Fruit fly (Drosophila melanogaster) whole organism, embryonic: ENCODE measurements around the gene CG10663.
A peak's percentile ranks its signal among the peaks of the same experiment; 100 is the strongest.

Source experiments
- Bgb ChIP-seq: fragments of 200-800 bp; sonication (Bioruptor generic); IDR thresholded peaks from 2 replicates; pipeline ENCODE4 v1.3.6; 2022; ENCODE audit warnings: missing biosample characterization, missing genetic modification characterization; ENCODE audit not compliant: partially characterized antibody
- CG10366 ChIP-seq: fragments of 200-800 bp; sonication (Bioruptor generic); IDR thresholded peaks from 2 replicates; pipeline ENCODE4 v1.3.6; 2022; ENCODE audit warnings: missing biosample characterization, missing genetic modification characterization
- CG10462 ChIP-seq: fragments of 200-800 bp; sonication (Bioruptor generic); optimal IDR thresholded peaks from 2 replicates; lab custom pipeline; 2016; ENCODE audit warnings: missing biosample characterization, missing genetic modification characterization
- CG11247 ChIP-seq: fragments of 200-800 bp; sonication (Bioruptor generic); IDR thresholded peaks from 2 replicates; pipeline ENCODE4 v1.3.6; 2022; ENCODE audit warnings: missing biosample characterization, missing genetic modification characterization
- CG11398 ChIP-seq: fragments of 200-800 bp; sonication (Bioruptor generic); optimal IDR thresholded peaks from 2 replicates; lab custom pipeline; 2016; ENCODE audit warnings: missing biosample characterization, missing genetic modification characterization
- CG12659 ChIP-seq: fragments of 200-800 bp; sonication (Bioruptor generic); optimal IDR thresholded peaks from 3 replicates; lab custom pipeline; 2017; ENCODE audit warnings: mild to moderate bottlenecking, missing biosample characterization, missing genetic modification reagents, missing genetic modification characterization
- CG13123 ChIP-seq: fragments of 200-800 bp; sonication (Bioruptor generic); optimal IDR thresholded peaks from 2 replicates; lab custom pipeline; 2016; ENCODE audit warnings: missing biosample characterization, missing genetic modification characterization
- CG13296 ChIP-seq: fragments of 200-800 bp; sonication (Bioruptor generic); optimal IDR thresholded peaks from 3 replicates; lab custom pipeline; 2018; ENCODE audit warnings: missing biosample characterization, mild to moderate bottlenecking, missing genetic modification characterization
- CG1602 ChIP-seq: fragments of 200-800 bp; sonication (Bioruptor generic); optimal IDR thresholded peaks from 3 replicates; lab custom pipeline; 2016; ENCODE audit warnings: missing biosample characterization, missing genetic modification characterization
- CG1603 ChIP-seq: fragments of 200-800 bp; sonication (Bioruptor generic); optimal IDR thresholded peaks from 2 replicates; lab custom pipeline; 2019; ENCODE audit warnings: missing biosample characterization, mild to moderate bottlenecking, missing genetic modification characterization, moderate library complexity
- CG17385 ChIP-seq: fragments of 200-800 bp; sonication (Bioruptor generic); optimal IDR thresholded peaks from 3 replicates; lab custom pipeline; 2018; ENCODE audit warnings: missing biosample characterization, mild to moderate bottlenecking, missing genetic modification characterization
- CG17802 ChIP-seq: fragments of 200-800 bp; sonication (Bioruptor generic); optimal IDR thresholded peaks from 2 replicates; lab custom pipeline; 2018; ENCODE audit warnings: missing biosample characterization, mild to moderate bottlenecking, missing genetic modification characterization, moderate library complexity
- CG31388 ChIP-seq: fragments of 200-800 bp; sonication (Bioruptor generic); optimal IDR thresholded peaks from 2 replicates; lab custom pipeline; 2016; ENCODE audit warnings: missing biosample characterization, missing genetic modification characterization
- CG3281 ChIP-seq: fragments of 200-800 bp; sonication (Bioruptor generic); optimal IDR thresholded peaks from 3 replicates; lab custom pipeline; 2017; ENCODE audit warnings: missing biosample characterization, mild to moderate bottlenecking, missing genetic modification characterization
- CG4617 ChIP-seq: fragments of 200-800 bp; sonication (Bioruptor generic); optimal IDR thresholded peaks from 3 replicates; lab custom pipeline; 2016; ENCODE audit warnings: missing biosample characterization, missing genetic modification characterization, borderline replicate concordance
- CG6813 ChIP-seq: fragments of 200-800 bp; sonication (Bioruptor generic); optimal IDR thresholded peaks from 2 replicates; lab custom pipeline; 2017; ENCODE audit warnings: missing biosample characterization, missing genetic modification characterization, mild to moderate bottlenecking, moderate library complexity, missing genetic modification reagents
- CG8944 ChIP-seq: fragments of 200-800 bp; sonication (Bioruptor generic); optimal IDR thresholded peaks from 3 replicates; lab custom pipeline; 2016; ENCODE audit warnings: missing biosample characterization, missing genetic modification characterization
- CTCF ChIP-seq: fragments of 200-800 bp; sonication (Bioruptor generic); optimal IDR thresholded peaks from 2 replicates; lab custom pipeline; 2017; ENCODE audit warnings: missing biosample characterization, mild to moderate bottlenecking, missing genetic modification characterization, moderate library complexity
- CkIIα-i1 ChIP-seq: fragments of 200-800 bp; sonication (Bioruptor generic); IDR thresholded peaks from 2 replicates; pipeline ENCODE4 v1.3.6; 2022; ENCODE audit warnings: missing biosample characterization, missing genetic modification characterization
- D19A ChIP-seq: fragments of 200-800 bp; optimal IDR thresholded peaks from 3 replicates; lab custom pipeline; 2019; ENCODE audit warnings: missing biosample characterization, mild to moderate bottlenecking, missing genetic modification characterization, moderate library complexity
- E2f1 ChIP-seq: fragments of 200-800 bp; sonication (Bioruptor generic); IDR thresholded peaks from 2 replicates; pipeline ENCODE4 v1.3.6; 2022; ENCODE audit warnings: missing biosample characterization, missing genetic modification characterization
- ERR ChIP-seq: fragments of 200-800 bp; sonication (Bioruptor generic); optimal IDR thresholded peaks from 2 replicates; lab custom pipeline; 2016; ENCODE audit warnings: missing biosample characterization, missing genetic modification characterization
- Fer2 ChIP-seq: fragments of 200-800 bp; sonication (Bioruptor generic); optimal IDR thresholded peaks from 2 replicates; lab custom pipeline; 2018; ENCODE audit warnings: missing biosample characterization, mild to moderate bottlenecking, missing genetic modification characterization, moderate library complexity
- Hmx ChIP-seq: fragments of 200-800 bp; sonication (Bioruptor generic); optimal IDR thresholded peaks from 2 replicates; lab custom pipeline; 2016; ENCODE audit warnings: missing biosample characterization, missing genetic modification characterization
- Hr3 ChIP-seq: fragments of 200-800 bp; sonication (Bioruptor generic); optimal IDR thresholded peaks from 3 replicates; lab custom pipeline; 2016; ENCODE audit warnings: missing biosample characterization, missing genetic modification characterization
- Hr39 ChIP-seq: fragments of >200 bp; optimal IDR thresholded peaks from 2 replicates; lab custom pipeline; 2017
- Jarid2 ChIP-seq: fragments of 200-800 bp; sonication (Bioruptor generic); optimal IDR thresholded peaks from 3 replicates; lab custom pipeline; 2017; ENCODE audit warnings: mild to moderate bottlenecking, missing biosample characterization, missing genetic modification reagents, missing genetic modification characterization
- Lpt ChIP-seq: fragments of >200 bp; optimal IDR thresholded peaks from 2 replicates; lab custom pipeline; 2018; ENCODE audit warnings: missing biosample characterization, missing genetic modification characterization
- NFAT ChIP-seq: fragments of 200-800 bp; sonication (Bioruptor generic); IDR thresholded peaks from 2 replicates; pipeline ENCODE4 v1.3.6; 2022; ENCODE audit warnings: missing biosample characterization, missing genetic modification characterization
- Pdp1 ChIP-seq, 2 experiments: fragments of 200-800 bp; sonication (Bioruptor generic); optimal IDR thresholded peaks; 3 replicates each; lab custom pipeline; 2016; ENCODE audit warnings: missing biosample characterization in 2 of 2, missing genetic modification characterization in 2 of 2, mild to moderate bottlenecking in 1 of 2, moderate library complexity in 1 of 2
- Ptx1 ChIP-seq: fragments of 200-800 bp; sonication (Bioruptor generic); IDR thresholded peaks from 2 replicates; pipeline ENCODE4 v1.3.6; 2022; ENCODE audit warnings: missing biosample characterization, missing genetic modification characterization
- Six4 ChIP-seq: fragments of 200-800 bp; sonication (Bioruptor generic); optimal IDR thresholded peaks from 2 replicates; lab custom pipeline; 2016; ENCODE audit warnings: missing biosample characterization, missing genetic modification characterization
- Sry-δ ChIP-seq: fragments of 200-800 bp; sonication (Bioruptor generic); optimal IDR thresholded peaks from 2 replicates; lab custom pipeline; 2016; ENCODE audit warnings: missing biosample characterization, missing genetic modification characterization
- bsh ChIP-seq, 2 experiments: fragments of 200-800 bp; sonication (Bioruptor generic); optimal IDR thresholded peaks; 2 replicates each; lab custom pipeline; 2017 to 2018; ENCODE audit warnings: mild to moderate bottlenecking in 2 of 2, missing biosample characterization in 2 of 2, missing genetic modification characterization in 2 of 2, moderate library complexity in 1 of 2
- cato ChIP-seq: fragments of 200-800 bp; sonication (Bioruptor generic); optimal IDR thresholded peaks from 2 replicates; lab custom pipeline; 2016; ENCODE audit warnings: missing biosample characterization, missing genetic modification characterization, borderline replicate concordance
- ci ChIP-seq: fragments of 200-800 bp; sonication (Bioruptor generic); IDR thresholded peaks from 3 replicates; pipeline ENCODE4 v1.3.6; 2022; ENCODE audit warnings: missing biosample characterization, missing genetic modification characterization
- cwo ChIP-seq: fragments of 200-800 bp; sonication (Bioruptor generic); optimal IDR thresholded peaks from 3 replicates; lab custom pipeline; 2017; ENCODE audit warnings: missing biosample characterization, missing genetic modification characterization, mild to moderate bottlenecking, moderate library complexity, missing genetic modification reagents
- ems ChIP-seq: fragments of 200-800 bp; sonication (Bioruptor generic); optimal IDR thresholded peaks from 3 replicates; lab custom pipeline; 2016; ENCODE audit warnings: missing biosample characterization, missing genetic modification characterization
- exex ChIP-seq: fragments of 200-800 bp; sonication (Bioruptor generic); optimal IDR thresholded peaks from 4 replicates; lab custom pipeline; 2018; ENCODE audit warnings: missing biosample characterization, mild to moderate bottlenecking, missing genetic modification characterization, moderate library complexity
- grau ChIP-seq: fragments of 200-800 bp; optimal IDR thresholded peaks from 3 replicates; lab custom pipeline; 2019; ENCODE audit warnings: missing biosample characterization, mild to moderate bottlenecking, missing genetic modification characterization, moderate library complexity
- ken ChIP-seq: fragments of 200-800 bp; sonication (Bioruptor generic); IDR thresholded peaks from 3 replicates; pipeline ENCODE4 v1.3.6; 2022; ENCODE audit warnings: missing biosample characterization, missing genetic modification characterization
- mam ChIP-seq: fragments of 200-800 bp; sonication (Bioruptor generic); optimal IDR thresholded peaks from 3 replicates; lab custom pipeline; 2016; ENCODE audit warnings: missing biosample characterization, missing genetic modification characterization
- salm ChIP-seq: fragments of 200-800 bp; sonication (Bioruptor generic); optimal IDR thresholded peaks from 2 replicates; lab custom pipeline; 2018; ENCODE audit warnings: missing biosample characterization, mild to moderate bottlenecking, missing genetic modification characterization
- schlank ChIP-seq: fragments of 200-800 bp; sonication (Bioruptor generic); optimal IDR thresholded peaks from 2 replicates; lab custom pipeline; 2018; ENCODE audit warnings: missing biosample characterization, mild to moderate bottlenecking, missing genetic modification characterization
- sens-2 ChIP-seq: fragments of 200-800 bp; sonication (Bioruptor generic); IDR thresholded peaks from 2 replicates; pipeline ENCODE4 v1.3.6; 2022; ENCODE audit warnings: missing biosample characterization, missing genetic modification characterization
- sr ChIP-seq: fragments of 200-800 bp; sonication (Bioruptor generic); IDR thresholded peaks from 3 replicates; pipeline ENCODE4 v1.3.6; 2022; ENCODE audit warnings: missing biosample characterization, missing genetic modification characterization
- sug ChIP-seq: fragments of 200-800 bp; optimal IDR thresholded peaks from 2 replicates; lab custom pipeline; 2019; ENCODE audit warnings: missing biosample characterization, mild to moderate bottlenecking, missing genetic modification characterization, moderate library complexity
- tap ChIP-seq: fragments of 200-800 bp; optimal IDR thresholded peaks from 3 replicates; lab custom pipeline; 2019; ENCODE audit warnings: missing biosample characterization, mild to moderate bottlenecking, missing genetic modification characterization, moderate library complexity
- tio ChIP-seq: fragments of 200-800 bp; sonication (Bioruptor generic); optimal IDR thresholded peaks from 2 replicates; lab custom pipeline; 2017; ENCODE audit warnings: missing biosample characterization, missing genetic modification characterization, inconsistent platforms
- wdn ChIP-seq: fragments of 200-800 bp; sonication (Bioruptor generic); IDR thresholded peaks from 2 replicates; pipeline ENCODE4 v1.3.6; 2022; ENCODE audit warnings: missing biosample characterization, missing genetic modification characterization
- wek ChIP-seq: fragments of 200-800 bp; sonication (Bioruptor generic); optimal IDR thresholded peaks from 3 replicates; lab custom pipeline; 2018; ENCODE audit warnings: missing biosample characterization, mild to moderate bottlenecking, missing genetic modification characterization, moderate library complexity
- yki ChIP-seq: fragments of >200 bp; optimal IDR thresholded peaks from 3 replicates; lab custom pipeline; 2018

Gene CG10663

DNA sequence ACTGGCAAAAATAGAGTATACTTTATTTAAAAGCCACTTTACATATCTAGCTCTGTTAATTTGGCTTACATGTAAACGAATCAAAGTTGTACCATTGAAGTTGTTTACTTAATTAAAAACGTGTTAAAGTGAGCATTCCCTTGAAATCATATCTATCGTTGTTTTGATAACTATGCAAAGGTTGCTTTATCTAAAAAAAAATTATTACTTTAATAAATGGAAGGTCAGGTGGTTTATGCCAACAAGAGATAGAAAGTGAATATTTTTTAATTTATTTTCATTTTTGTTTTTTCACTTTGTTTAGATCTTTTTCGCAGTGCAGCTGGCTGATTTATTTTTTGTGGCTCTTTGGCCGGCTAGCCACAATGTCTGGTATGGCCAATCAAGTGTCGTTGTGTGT is 1.9 kb downstream of the CG10663 start (continued):
- TF ChIP-seq CG17802: no peak
- peak; percentile 27 for TF ChIP-seq CG31388 (GFP tag; lab: Kevin White, UChicago)
- no peak for TF ChIP-seq CkIIα-i1 (GFP tag; lab: Robert Waterston, UW)
- peak; percentile 27; the same call in 1 of the 3 replicates for TF ChIP-seq ken (GFP tag; lab: Robert Waterston, UW)
- peak; percentile 76 for TF ChIP-seq Hr3
- no peak for TF ChIP-seq CG1603 (tag; lab: Kevin White, UChicago)
- TF ChIP-seq CG3281 (GFP tag; lab: Kevin White, UChicago): peak; percentile 41
- peak; percentile 23 for TF ChIP-seq CG4617 (GFP tag; lab: Kevin White, UChicago)
- TF ChIP-seq mam (GFP tag; lab: Kevin White, UChicago): peak; percentile 45
- peak; percentile 19 for TF ChIP-seq Sry-δ
- TF ChIP-seq schlank: no peak
- TF ChIP-seq CG12659 (GFP tag; lab: Kevin White, UChicago): peak; percentile 86
- TF ChIP-seq D19A (tag; lab: Kevin White, UChicago): peak; percentile 77
- peak; percentile 57 for TF ChIP-seq CG10366 (GFP tag; lab: Robert Waterston, UW)
- peak; percentile 77 for TF ChIP-seq CG17385 (GFP tag; lab: Kevin White, UChicago)
- peak; percentile 16 for TF ChIP-seq tap (tag; lab: Kevin White, UChicago)
- no peak for TF ChIP-seq yki (lab: Kevin White, UChicago)
- TF ChIP-seq Pdp1 (GFP tag; optimal IDR thresholded peaks at IDR 0.05; lab: Kevin White, UChicago): peak; percentile 42 to 57
- TF ChIP-seq tio (GFP tag; lab: Kevin White, UChicago): peak; percentile 79
- TF ChIP-seq E2f1: peak; percentile 67
- TF ChIP-seq Bgb (GFP tag; lab: Robert Waterston, UW): no peak
- TF ChIP-seq CG6813: no peak
- TF ChIP-seq cwo: peak; percentile 56
- TF ChIP-seq cato: peak; percentile 47
- 0 out of 2 replicates have a peak, but pooled peaks have one; percentile 2 for TF ChIP-seq NFAT (GFP tag; lab: Robert Waterston, UW)
- TF ChIP-seq CG10462 (GFP tag; lab: Kevin White, UChicago): peak; percentile 47
- no peak for TF ChIP-seq wek (GFP tag; lab: Kevin White, UChicago)
- TF ChIP-seq CG11247 (GFP tag; lab: Robert Waterston, UW): peak; percentile 47; the same call in 1 of the 2 replicates
- peak; percentile 56 for TF ChIP-seq CG1602 (GFP tag; lab: Kevin White, UChicago)
- peak; percentile 79 for TF ChIP-seq Ptx1 (GFP tag; lab: Robert Waterston, UW)
- TF ChIP-seq Jarid2 (GFP tag; lab: Kevin White, UChicago): peak; percentile 38
- TF ChIP-seq salm: peak; percentile 36
- no peak for TF ChIP-seq sr
- peak; percentile 78 for TF ChIP-seq CG13296 (GFP tag; lab: Kevin White, UChicago)
- TF ChIP-seq ERR: no peak
- TF ChIP-seq Hr39: no peak
- no peak for TF ChIP-seq CTCF (GFP tag; lab: Kevin White, UChicago)
- no peak for TF ChIP-seq Lpt (GFP tag; lab: Kevin White, UChicago)
- TF ChIP-seq sug (tag; lab: Kevin White, UChicago): peak; percentile 51
- peak; percentile 32; the same call in 1 of the 2 replicates for TF ChIP-seq sens-2 (GFP tag; lab: Robert Waterston, UW)
- no peak for TF ChIP-seq CG8944 (GFP tag; lab: Kevin White, UChicago)
- TF ChIP-seq wdn: peak; percentile 22; the same call in 1 of the 2 replicates
- TF ChIP-seq ci: peak; percentile 51; the same call in 1 of the 3 replicates
- peak; percentile 32 for TF ChIP-seq exex (tag; lab: Kevin White, UChicago)
- TF ChIP-seq CG13123 (GFP tag; lab: Kevin White, UChicago): peak; percentile 30
- TF ChIP-seq bsh (GFP tag; optimal IDR thresholded peaks at IDR 0.05; lab: Kevin White, UChicago): peak; percentile 55 to 71
- peak; percentile 60 for TF ChIP-seq Six4
- TF ChIP-seq grau (tag; lab: Kevin White, UChicago): peak; percentile 82
- peak; percentile 41 for TF ChIP-seq Hmx (GFP tag; lab: Kevin White, UChicago)
- no peak for TF ChIP-seq CG11398 (GFP tag; lab: Kevin White, UChicago)
- peak; percentile 65 for TF ChIP-seq ems (GFP tag; lab: Kevin White, UChicago)
- peak; percentile 27 for TF ChIP-seq Fer2
